Worm (Caenorhabditis elegans): ENCODE results near the gene Y4C6A.3.
"Not testable (repeated sequence)": the region's sequence is repeated elsewhere in the genome, so short reads cannot be mapped to it uniquely, and the experiment has no call there.

The Y4C6A.3 gene

ce11 chrIV:5455999-5456398 lies at the start of gene Y4C6A.3:
Gene Y4C6A.3 (minus strand): TSS chrIV:5456099.
- TF ChIP-seq mab-5, ceh-39, cnd-1 (tag; optimal IDR thresholded peaks at IDR 0.05): not testable (repeated sequence)

DNA sequence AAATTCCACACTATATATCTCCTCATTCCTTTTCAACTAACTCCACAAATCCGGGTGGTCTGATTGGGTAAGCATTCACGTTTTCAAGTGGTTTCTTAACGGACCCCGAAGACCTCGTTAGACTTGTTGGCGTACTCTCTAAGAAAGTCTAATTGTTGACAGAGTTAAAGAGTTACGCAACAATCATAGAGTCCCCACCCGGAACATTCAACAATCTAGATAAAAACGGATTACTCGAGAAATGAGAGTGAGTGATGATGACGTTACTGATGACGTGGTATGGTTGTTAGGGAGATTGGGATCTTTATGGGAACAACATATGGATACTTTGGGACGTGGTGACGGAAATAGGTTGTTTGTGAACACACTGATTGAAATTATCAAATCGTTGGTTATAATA lies 46.7 kb upstream of the Y4C6A.3 start:
- TF ChIP-seq lin-32 (GFP tag; optimal IDR thresholded peaks at IDR 0.05) (no peak), pha-4 (tag; optimal IDR thresholded peaks at IDR 0.05) (no peak), nhr-2 (tag; optimal IDR thresholded peaks at IDR 0.05) (peak; percentile 84), ceh-83 (GFP tag; optimal IDR thresholded peaks at IDR 0.05) (no peak), blmp-1 (tag; optimal IDR thresholded peaks at IDR 0.05) (no peak), hlh-1 (tag; optimal IDR thresholded peaks at IDR 0.05) (no peak), nhr-76 (tag; optimal IDR thresholded peaks at IDR 0.05) (no peak), mls-2 (tag; optimal IDR thresholded peaks at IDR 0.05) (no peak), mep-1 (tag; optimal IDR thresholded peaks at IDR 0.05) (no peak), unc-39 (tag; optimal IDR thresholded peaks at IDR 0.05) (no peak), zip-8 (tag; optimal IDR thresholded peaks at IDR 0.05) (peak; percentile 53), elt-1 (tag; optimal IDR thresholded peaks at IDR 0.05; ENCODE audit: borderline replicate concordance, insufficient read depth) (peak; percentile 46), nhr-12 (tag; optimal IDR thresholded peaks at IDR 0.05) (no peak), nhr-28 (tag; optimal IDR thresholded peaks at IDR 0.05) (no peak), M03D4.4 (tag; optimal IDR thresholded peaks at IDR 0.05) (no peak), ceh-43 (GFP tag; optimal IDR thresholded peaks at IDR 0.05) (no peak), sem-2 (GFP tag; optimal IDR thresholded peaks at IDR 0.05) (no peak), ztf-11 (tag; optimal IDR thresholded peaks at IDR 0.05) (no peak), elt-3 (tag; optimal IDR thresholded peaks at IDR 0.05) (no peak), ces-1 (GFP tag; optimal IDR thresholded peaks at IDR 0.05) (peak; percentile 88)

DNA sequence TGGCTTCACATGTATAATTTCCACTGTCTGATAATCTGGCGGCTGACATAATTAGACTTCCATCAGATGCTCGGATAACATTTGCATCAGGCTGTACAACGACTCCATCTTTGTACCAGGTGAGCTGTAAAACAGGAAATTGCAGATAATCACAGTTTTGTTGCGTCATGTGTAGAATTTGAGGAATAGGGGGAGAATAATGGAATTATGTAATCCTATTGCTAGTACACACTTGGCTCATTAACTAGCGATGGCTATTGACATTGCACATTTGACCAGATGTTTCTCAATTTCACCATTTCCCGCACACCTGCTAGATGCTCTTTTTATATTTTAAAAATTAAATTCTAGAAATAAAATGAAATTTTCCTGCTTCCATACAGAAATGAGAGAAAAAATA lies 45.5 kb upstream of the Y4C6A.3 start:
- TF ChIP-seq mls-2 (tag; optimal IDR thresholded peaks at IDR 0.05) (no peak), blmp-1 (tag; optimal IDR thresholded peaks at IDR 0.05) (no peak), nhr-2 (tag; optimal IDR thresholded peaks at IDR 0.05) (peak; percentile 81), zip-8 (tag; optimal IDR thresholded peaks at IDR 0.05) (peak; percentile 89), cnd-1 (tag; optimal IDR thresholded peaks at IDR 0.05) (peak; percentile 32), ces-1 (GFP tag; optimal IDR thresholded peaks at IDR 0.05) (peak; percentile 95)

ce11 chrIV:5494099-5494498 lies 38.2 kb upstream of the Y4C6A.3 start:
- TF ChIP-seq elt-3 (tag; optimal IDR thresholded peaks at IDR 0.05) (no peak), bed-3 (GFP tag; optimal IDR thresholded peaks at IDR 0.05) (no peak), snpc-4 (tag; optimal IDR thresholded peaks at IDR 0.05) (no peak), mab-5 (tag; optimal IDR thresholded peaks at IDR 0.05) (no peak), ceh-43 (GFP tag; optimal IDR thresholded peaks at IDR 0.05) (no peak), ces-1 (GFP tag; optimal IDR thresholded peaks at IDR 0.05) (no peak), ceh-83 (GFP tag; optimal IDR thresholded peaks at IDR 0.05) (no peak), pha-4 (tag; optimal IDR thresholded peaks at IDR 0.05) (no peak), sptf-1 (tag; optimal IDR thresholded peaks at IDR 0.05) (no peak), flh-1 (GFP tag; optimal IDR thresholded peaks at IDR 0.05) (no peak), lin-13 (tag; optimal IDR thresholded peaks at IDR 0.05) (no peak), mls-2 (tag; optimal IDR thresholded peaks at IDR 0.05) (no peak), sem-2 (GFP tag; optimal IDR thresholded peaks at IDR 0.05) (no peak), unc-62 (GFP tag; optimal IDR thresholded peaks at IDR 0.05) (no peak), blmp-1 (tag; optimal IDR thresholded peaks at IDR 0.05) (no peak)

DNA sequence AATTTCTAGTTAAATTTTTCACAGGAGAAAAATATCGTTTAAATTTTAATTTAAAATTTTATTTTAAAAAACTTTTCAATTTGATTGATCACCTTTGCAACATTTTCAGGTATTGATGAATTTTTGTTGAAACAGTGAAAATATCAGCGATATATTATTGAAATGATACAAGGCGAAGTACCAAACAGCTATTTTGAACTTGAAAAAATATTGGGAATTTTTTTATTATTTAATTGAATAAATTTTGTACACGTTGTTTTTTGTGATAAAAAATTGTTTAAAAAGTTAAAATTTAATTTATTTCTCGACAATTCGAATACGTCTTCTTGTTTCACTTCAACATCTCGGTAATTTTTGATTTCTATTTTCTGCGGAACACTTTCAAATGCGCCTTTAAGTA lies 37.8 kb upstream of the Y4C6A.3 start, which contains the start of gene B0273.1:
B0273.1 (plus strand) TSS at position 301 of the 400 bp plus-strand sequence.
- TF ChIP-seq sem-2 (GFP tag; optimal IDR thresholded peaks at IDR 0.05) (no peak), ces-1 (GFP tag; optimal IDR thresholded peaks at IDR 0.05) (no peak), drap-1 (GFP tag; optimal IDR thresholded peaks at IDR 0.05) (no peak)

DNA sequence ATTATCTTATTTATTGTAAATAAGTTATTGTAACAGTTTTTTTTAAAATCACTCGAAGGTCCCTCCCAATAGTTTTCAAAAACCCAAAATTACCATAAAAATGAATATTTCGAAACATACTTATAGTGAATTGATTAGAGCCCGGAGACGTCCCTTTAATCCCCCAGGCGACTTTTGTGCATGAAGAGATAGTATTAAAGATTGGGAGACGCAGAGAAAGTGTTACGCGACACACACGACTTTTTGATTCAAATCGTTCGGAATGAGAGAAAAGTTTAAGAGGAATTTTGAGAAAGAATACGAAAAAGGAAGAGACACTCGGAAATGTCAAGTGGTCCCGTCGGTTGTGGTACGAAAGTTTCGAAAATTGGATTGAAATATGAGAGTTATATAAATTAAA lies 37.2 kb upstream of the Y4C6A.3 start:
- TF ChIP-seq ces-1 (GFP tag; optimal IDR thresholded peaks at IDR 0.05) (peak; percentile 28), tbx-8 (GFP tag; optimal IDR thresholded peaks at IDR 0.05) (no peak)
